Worm (Caenorhabditis elegans) whole organism, L4 larva: ENCODE measurements around the gene F41C6.6.

Experiments
- lsy-2 ChIP-seq, 2 experiments: fragments of 150-350 bp in 1 of 2; sonication (generic microtip) in 1 of 2; optimal IDR thresholded peaks; 2 replicates each; lab custom pipeline; 2014 to 2017; ENCODE audit warnings: missing biosample characterization in 2 of 2, missing genetic modification characterization in 2 of 2
- zag-1 ChIP-seq: fragments of 150-350 bp; optimal IDR thresholded peaks from 2 replicates; lab custom pipeline; 2014; ENCODE audit warnings: missing biosample characterization, missing genetic modification characterization
- zfp-3 ChIP-seq: fragments of 200-800 bp; sonication (Bioruptor generic); conservative IDR thresholded peaks from 2 replicates; pipeline ENCODE4 v1.3.6; 2022; ENCODE audit warnings: missing genetic modification reagents, missing genetic modification characterization, missing compliant biosample characterization

DNA sequence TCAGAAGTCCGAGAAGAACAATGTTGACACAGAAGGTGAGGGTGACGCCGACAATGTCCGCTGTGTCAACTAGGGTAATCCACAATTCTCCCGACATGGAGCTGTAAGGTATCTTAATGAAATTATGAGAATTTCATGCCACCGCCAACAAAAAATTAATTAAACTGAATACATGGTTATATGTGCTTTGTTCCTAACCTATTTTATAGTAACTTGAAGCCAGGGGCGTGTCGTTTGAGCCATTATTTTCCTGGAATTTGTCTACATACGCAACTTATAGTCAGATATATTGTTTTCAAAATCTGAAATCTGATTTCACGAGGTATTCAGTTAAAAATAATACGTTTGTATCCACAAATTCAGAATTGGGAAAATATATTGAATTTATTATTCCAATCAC is 15.9 kb downstream of the F41C6.6 start, which contains the start of gene odr-10:
- TF ChIP-seq lsy-2 (tag; optimal IDR thresholded peaks at IDR 0.05; lab: Kevin White, UChicago): no peak
- no peak for TF ChIP-seq zag-1 (tag; lab: Kevin White, UChicago)
- TF ChIP-seq zfp-3 (GFP tag; lab: Robert Waterston, UW): no peak
